Worm (Caenorhabditis elegans): ENCODE results near the gene F58H1.7.

ce11 chrV:11929046-11929590, 35.5 kb downstream of the F58H1.7 start, which contains the start of gene F58H1.2:
- no peak for TF ChIP-seq nhr-237 (tag; optimal IDR thresholded peaks at IDR 0.05)
- TF ChIP-seq snpc-4 (tag; optimal IDR thresholded peaks at IDR 0.05) = no peak
- TF ChIP-seq dpl-1 (GFP tag; optimal IDR thresholded peaks at IDR 0.05) = no peak
- TF ChIP-seq tag-97 (GFP tag; IDR thresholded peaks at IDR 0.05) = no peak
- no peak for TF ChIP-seq skn-1 (tag; optimal IDR thresholded peaks at IDR 0.05)
- TF ChIP-seq pha-4 (GFP tag; IDR thresholded peaks at IDR 0.05) = no peak
- TF ChIP-seq pha-4 (tag; optimal IDR thresholded peaks at IDR 0.05) = no peak
- no peak for TF ChIP-seq nhr-76 (tag; optimal IDR thresholded peaks at IDR 0.05)
- TF ChIP-seq Y105C5A.15 (GFP tag; IDR thresholded peaks at IDR 0.05) = no peak
- no peak for TF ChIP-seq T26A8.4 (GFP tag; IDR thresholded peaks at IDR 0.05)
- TF ChIP-seq aha-1 (tag) = no peak
- no peak for TF ChIP-seq unc-39 (tag; optimal IDR thresholded peaks at IDR 0.05)
- TF ChIP-seq ama-1 (optimal IDR thresholded peaks at IDR 0.05) = no peak
